Worm (Caenorhabditis elegans) whole organism, late embryonic: ENCODE data around the gene bicd-1.
A peak's percentile ranks its signal among the peaks of the same experiment; 100 is the strongest.

Source experiments
- K09A11.1 ChIP-seq: sonication (generic microtip); optimal IDR thresholded peaks from 2 replicates; lab custom pipeline; 2017; ENCODE audit warnings: antibody characterized with exemption, mild to moderate bottlenecking, missing genetic modification characterization, missing compliant biosample characterization; ENCODE audit not compliant: insufficient read depth
- T23F11.4 ChIP-seq: fragments of 200-800 bp; sonication (Bioruptor generic); optimal IDR thresholded peaks from 2 replicates; lab custom pipeline; 2018; ENCODE audit warnings: mild to moderate bottlenecking, missing genetic modification characterization, missing compliant biosample characterization
- ahr-1 ChIP-seq: sonication (generic microtip); optimal IDR thresholded peaks from 2 replicates; lab custom pipeline; 2016; ENCODE audit warnings: missing genetic modification characterization, missing compliant biosample characterization
- ama-1 ChIP-seq: fragments of 150-350 bp; optimal IDR thresholded peaks from 2 replicates; lab custom pipeline; 2014
- ceh-14 ChIP-seq: sonication (generic microtip); optimal IDR thresholded peaks from 2 replicates; lab custom pipeline; 2016; ENCODE audit warnings: missing genotype, missing genetic modification characterization, missing compliant biosample characterization
- ceh-18 ChIP-seq: sonication (generic microtip); optimal IDR thresholded peaks from 2 replicates; lab custom pipeline; 2016; ENCODE audit warnings: missing genetic modification characterization, missing compliant biosample characterization
- ceh-19 ChIP-seq: fragments of 200-800 bp; sonication (Bioruptor generic); optimal IDR thresholded peaks from 2 replicates; lab custom pipeline; 2018; ENCODE audit warnings: mild to moderate bottlenecking, missing genetic modification characterization, missing compliant biosample characterization
- ceh-2 ChIP-seq: sonication (generic microtip); optimal IDR thresholded peaks from 2 replicates; lab custom pipeline; 2016; ENCODE audit warnings: missing genotype, missing genetic modification characterization, missing compliant biosample characterization
- ceh-24 ChIP-seq: sonication (generic microtip); optimal IDR thresholded peaks from 2 replicates; lab custom pipeline; 2016; ENCODE audit warnings: mild to moderate bottlenecking, missing genetic modification characterization, missing compliant biosample characterization
- ceh-30 ChIP-seq: fragments of 150-350 bp; optimal IDR thresholded peaks from 2 replicates; lab custom pipeline; 2014; ENCODE audit warnings: missing biosample characterization, missing genetic modification characterization
- ceh-31 ChIP-seq: sonication (generic microtip); optimal IDR thresholded peaks from 2 replicates; lab custom pipeline; 2016; ENCODE audit warnings: missing genetic modification characterization, missing compliant biosample characterization
- ceh-34 ChIP-seq: sonication (generic microtip); optimal IDR thresholded peaks from 2 replicates; lab custom pipeline; 2016; ENCODE audit warnings: mild to moderate bottlenecking, missing genetic modification characterization, missing compliant biosample characterization
- ceh-45 ChIP-seq: fragments of 200-800 bp; sonication (Bioruptor generic); IDR thresholded peaks from 2 replicates; pipeline ENCODE4 v1.3.6; 2022; ENCODE audit warnings: missing genetic modification reagents, missing genetic modification characterization, missing compliant biosample characterization
- ceh-48 ChIP-seq: sonication (generic microtip); optimal IDR thresholded peaks from 2 replicates; lab custom pipeline; 2016; ENCODE audit warnings: missing genetic modification characterization, inconsistent platforms, missing compliant biosample characterization
- ceh-9 ChIP-seq: sonication (generic microtip); optimal IDR thresholded peaks from 2 replicates; lab custom pipeline; 2016; ENCODE audit warnings: mild to moderate bottlenecking, missing genetic modification characterization, inconsistent platforms, missing compliant biosample characterization
- che-1 ChIP-seq: sonication (generic microtip); optimal IDR thresholded peaks from 2 replicates; lab custom pipeline; 2016; ENCODE audit warnings: mild to moderate bottlenecking, missing genetic modification characterization, missing compliant biosample characterization
- dmd-4 ChIP-seq: sonication (generic microtip); optimal IDR thresholded peaks from 2 replicates; lab custom pipeline; 2016; ENCODE audit warnings: borderline replicate concordance, missing genetic modification characterization, missing compliant biosample characterization
- dve-1 ChIP-seq: sonication (generic microtip); optimal IDR thresholded peaks from 2 replicates; lab custom pipeline; 2017; ENCODE audit warnings: antibody characterized with exemption, mild to moderate bottlenecking, missing genetic modification characterization, missing compliant biosample characterization
- ets-4 ChIP-seq: sonication (generic microtip); optimal IDR thresholded peaks from 2 replicates; lab custom pipeline; 2016; ENCODE audit warnings: missing genetic modification characterization, missing compliant biosample characterization
- fax-1 ChIP-seq: sonication (generic microtip); optimal IDR thresholded peaks from 2 replicates; lab custom pipeline; 2016; ENCODE audit warnings: missing genotype, missing genetic modification characterization, missing compliant biosample characterization
- fkh-6 ChIP-seq: sonication (generic microtip); optimal IDR thresholded peaks from 2 replicates; lab custom pipeline; 2016; ENCODE audit warnings: missing genetic modification characterization, missing compliant biosample characterization
- hlh-13 ChIP-seq: fragments of 200-800 bp; sonication (Bioruptor generic); optimal IDR thresholded peaks from 2 replicates; lab custom pipeline; 2018; ENCODE audit warnings: mild to moderate bottlenecking, missing genetic modification characterization, missing compliant biosample characterization
- hlh-15 ChIP-seq: sonication (generic microtip); optimal IDR thresholded peaks from 2 replicates; lab custom pipeline; 2016; ENCODE audit warnings: missing genetic modification characterization, missing compliant biosample characterization
- hlh-30 ChIP-seq: sonication (generic microtip); optimal IDR thresholded peaks from 2 replicates; lab custom pipeline; 2017; ENCODE audit warnings: antibody characterized with exemption, missing genetic modification characterization, missing compliant biosample characterization; ENCODE audit not compliant: insufficient read depth
- madf-2 ChIP-seq: sonication (generic microtip); optimal IDR thresholded peaks from 2 replicates; lab custom pipeline; 2017; ENCODE audit warnings: missing genetic modification characterization, missing compliant biosample characterization
- nfya-1 ChIP-seq: sonication (generic microtip); optimal IDR thresholded peaks from 2 replicates; lab custom pipeline; 2017; ENCODE audit warnings: missing genetic modification characterization, mild to moderate bottlenecking, missing compliant biosample characterization, antibody characterized with exemption, moderate library complexity
- npax-4 ChIP-seq: sonication (generic microtip); optimal IDR thresholded peaks from 2 replicates; lab custom pipeline; 2016; ENCODE audit warnings: missing genetic modification characterization, missing compliant biosample characterization
- odd-2 ChIP-seq: sonication (generic microtip); optimal IDR thresholded peaks from 2 replicates; lab custom pipeline; 2017; ENCODE audit warnings: antibody characterized with exemption, mild to moderate bottlenecking, missing genetic modification characterization, missing compliant biosample characterization
- pag-3 ChIP-seq: sonication (generic microtip); optimal IDR thresholded peaks from 2 replicates; lab custom pipeline; 2016; ENCODE audit warnings: missing compliant biosample characterization, missing genetic modification characterization, borderline replicate concordance
- pat-9 ChIP-seq: fragments of 200-800 bp; sonication (Bioruptor generic); optimal IDR thresholded peaks from 2 replicates; lab custom pipeline; 2018; ENCODE audit warnings: mild to moderate bottlenecking, missing genetic modification characterization, moderate library complexity, missing compliant biosample characterization
- pax-1 ChIP-seq: fragments of 150-350 bp; optimal IDR thresholded peaks from 2 replicates; lab custom pipeline; 2014; ENCODE audit warnings: missing biosample characterization, missing genetic modification characterization
- rnt-1 ChIP-seq: sonication (generic microtip); optimal IDR thresholded peaks from 2 replicates; lab custom pipeline; 2016; ENCODE audit warnings: missing genetic modification characterization, missing compliant biosample characterization
- sdc-2 ChIP-seq: sonication (generic microtip); optimal IDR thresholded peaks from 2 replicates; lab custom pipeline; 2016; ENCODE audit warnings: missing genotype, missing genetic modification characterization, missing compliant biosample characterization
- sox-4 ChIP-seq: sonication (generic microtip); optimal IDR thresholded peaks from 2 replicates; lab custom pipeline; 2017; ENCODE audit warnings: mild to moderate bottlenecking, missing genetic modification characterization, inconsistent platforms, missing compliant biosample characterization
- tbx-2 ChIP-seq: sonication (generic microtip); optimal IDR thresholded peaks from 2 replicates; lab custom pipeline; 2016; ENCODE audit warnings: missing genetic modification characterization, missing compliant biosample characterization
- tbx-7 ChIP-seq: sonication (generic microtip); optimal IDR thresholded peaks from 2 replicates; lab custom pipeline; 2016; ENCODE audit warnings: missing genotype, missing genetic modification characterization, missing compliant biosample characterization
- ttx-3 ChIP-seq: sonication (generic microtip); optimal IDR thresholded peaks from 2 replicates; lab custom pipeline; 2016; ENCODE audit warnings: missing genetic modification reagents, missing genetic modification characterization, missing compliant biosample characterization
- unc-42 ChIP-seq: sonication (generic microtip); optimal IDR thresholded peaks from 2 replicates; lab custom pipeline; 2016; ENCODE audit warnings: missing genotype, missing genetic modification characterization, missing compliant biosample characterization
- unc-55 ChIP-seq: sonication (generic microtip); optimal IDR thresholded peaks from 2 replicates; lab custom pipeline; 2017; ENCODE audit warnings: missing biosample characterization, missing genetic modification reagents, missing genetic modification characterization
- zip-5 ChIP-seq: sonication (generic microtip); optimal IDR thresholded peaks from 2 replicates; lab custom pipeline; 2016; ENCODE audit warnings: missing genetic modification characterization, missing compliant biosample characterization
- ztf-16 ChIP-seq: sonication (generic microtip); optimal IDR thresholded peaks from 2 replicates; lab custom pipeline; 2017; ENCODE audit warnings: missing genetic modification characterization, missing compliant biosample characterization

Gene bicd-1

DNA sequence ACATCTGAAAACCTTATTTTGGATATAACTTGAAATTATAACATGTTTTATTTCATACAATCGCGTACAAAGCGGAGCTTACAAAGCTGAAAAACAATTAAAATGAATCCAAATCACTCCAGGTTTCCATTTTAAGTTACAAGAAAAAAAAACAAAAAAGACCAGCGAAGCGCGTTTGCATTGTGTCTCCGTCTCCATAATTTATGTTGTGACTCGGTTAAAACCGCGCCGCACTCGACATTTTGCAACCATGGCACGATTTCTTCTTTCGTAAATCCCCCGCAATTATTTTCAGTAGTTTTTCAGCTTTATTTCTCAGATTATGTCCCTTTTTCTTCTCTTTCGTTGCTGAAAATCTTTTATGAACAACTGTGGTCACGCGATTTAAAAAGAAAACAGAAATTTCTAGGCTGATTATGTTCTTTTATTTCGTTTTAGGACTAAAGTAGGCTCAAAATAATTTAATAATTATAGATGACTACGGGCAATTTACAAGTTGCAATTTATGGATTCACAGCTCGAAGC lies 13.3 kb upstream of the bicd-1 start, which contains the start of the genes F38A5.2 and dnj-11:
F38A5.2 (minus strand) TSS at position 4 of the 525 bp plus-strand sequence.
dnj-11 (plus strand) TSS at position 475 of the 525 bp plus-strand sequence.
- TF ChIP-seq unc-42 (tag; lab: Kevin White, UChicago) (peak; percentile 50), ceh-34 (peak; percentile 26), ceh-30 (tag; lab: Kevin White, UChicago) (no peak), ceh-31 (tag; lab: Kevin White, UChicago) (peak; percentile 72), ceh-18 (tag; lab: Kevin White, UChicago) (peak; percentile 39), nfya-1 (tag; lab: Kevin White, UChicago) (peak; percentile 48), ets-4 (tag; lab: Kevin White, UChicago) (no peak), T23F11.4 (no peak), unc-55 (GFP tag; lab: Kevin White, UChicago) (peak; percentile 27), pax-1 (peak; percentile 71), dmd-4 (tag; lab: Kevin White, UChicago) (no peak), npax-4 (tag; lab: Kevin White, UChicago) (no peak), dve-1 (tag; lab: Kevin White, UChicago) (peak; percentile 42), ztf-16 (tag; lab: Kevin White, UChicago) (no peak), tbx-7 (no peak), fkh-6 (tag; lab: Kevin White, UChicago) (no peak), tbx-2 (tag; lab: Kevin White, UChicago) (peak; percentile 33), sox-4 (tag; lab: Kevin White, UChicago) (no peak), rnt-1 (tag; lab: Kevin White, UChicago) (peak; percentile 55), K09A11.1 (no peak), hlh-30 (peak; percentile 14)

DNA sequence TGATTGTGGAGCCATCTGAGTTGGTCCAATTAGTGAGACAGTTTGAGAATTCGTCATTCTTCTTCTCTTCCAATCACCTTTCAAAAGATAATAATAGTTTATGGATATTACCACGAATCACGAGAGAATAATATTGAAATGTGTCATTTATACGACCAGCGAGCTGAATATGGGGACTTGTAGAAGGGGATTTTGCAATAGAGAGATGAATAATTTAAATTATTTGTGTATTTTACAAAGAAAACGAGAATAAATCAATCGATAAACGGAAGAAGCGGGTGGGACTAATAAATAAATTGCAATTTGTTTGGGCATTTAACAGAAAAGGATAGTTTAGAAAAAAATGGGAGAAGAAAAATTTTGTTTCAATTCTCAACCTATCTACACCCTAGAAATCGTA lies 10.5 kb upstream of the bicd-1 start, which contains the start of gene odr-8:
odr-8 (minus strand) TSS at position 101 of the 400 bp plus-strand sequence.
- TF ChIP-seq unc-55 (GFP tag; lab: Kevin White, UChicago) = no peak
- no peak for TF ChIP-seq madf-2 (tag; lab: Kevin White, UChicago)
- TF ChIP-seq che-1 (tag; lab: Kevin White, UChicago) = no peak
- TF ChIP-seq ahr-1 = no peak
- TF ChIP-seq hlh-13 (GFP tag; lab: Kevin White, UChicago) = no peak
- no peak for TF ChIP-seq ceh-14 (tag; lab: Kevin White, UChicago)
- TF ChIP-seq sdc-2 = no peak
- TF ChIP-seq pat-9 (tag; lab: Kevin White, UChicago) = no peak
- no peak for TF ChIP-seq fax-1
- TF ChIP-seq ceh-34 = no peak
- TF ChIP-seq ceh-18 (tag; lab: Kevin White, UChicago) = no peak
- TF ChIP-seq zip-5 (tag; lab: Kevin White, UChicago) = no peak

DNA sequence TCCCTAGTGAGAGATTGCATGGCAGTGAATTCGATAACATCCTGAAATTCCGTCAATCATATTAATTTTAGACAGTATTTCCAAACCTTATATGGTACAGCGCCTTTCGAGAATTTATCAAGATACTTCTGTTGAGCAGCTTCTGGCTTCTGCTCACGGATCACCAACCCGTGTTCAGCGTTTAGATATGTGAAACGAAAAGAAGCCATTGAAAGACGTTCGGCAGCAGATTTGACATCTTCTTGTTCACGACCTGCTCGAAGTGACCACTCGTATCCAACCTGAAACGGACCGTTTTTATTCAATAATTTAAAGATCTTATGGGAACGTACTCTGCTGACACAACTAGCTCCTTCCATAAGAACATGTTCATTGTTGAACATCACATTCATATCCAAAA lies 9.5 kb upstream of the bicd-1 start:
- TF ChIP-seq sdc-2 = no peak
- no peak for TF ChIP-seq T23F11.4
- TF ChIP-seq unc-42 (tag; lab: Kevin White, UChicago) = no peak
- no peak for TF ChIP-seq ceh-2 (tag; lab: Kevin White, UChicago)
- TF ChIP-seq ceh-45 = no peak
- no peak for TF ChIP-seq hlh-15 (tag; lab: Kevin White, UChicago)
- no peak for TF ChIP-seq dve-1 (tag; lab: Kevin White, UChicago)

ce11 chrIV:6577914-6578313 lies 5.8 kb upstream of the bicd-1 start, which contains the start of gene C43G2.3:
Gene C43G2.3 (plus strand): TSS chrIV:6578214.
- TF ChIP-seq tbx-7 = no peak
- TF ChIP-seq ceh-45 = no peak
- TF ChIP-seq ceh-9 (tag; lab: Kevin White, UChicago) = no peak
- no peak for TF ChIP-seq ttx-3 (tag; lab: Kevin White, UChicago)
- TF ChIP-seq ama-1 (lab: Kevin White, UChicago) = no peak
- no peak for TF ChIP-seq fkh-6 (tag; lab: Kevin White, UChicago)
- TF ChIP-seq odd-2 (tag; lab: Kevin White, UChicago) = no peak
- TF ChIP-seq unc-55 (GFP tag; lab: Kevin White, UChicago) = no peak
- no peak for TF ChIP-seq fax-1
- TF ChIP-seq K09A11.1 = no peak
- TF ChIP-seq ets-4 (tag; lab: Kevin White, UChicago) = no peak
- no peak for TF ChIP-seq sdc-2
- no peak for TF ChIP-seq pat-9 (tag; lab: Kevin White, UChicago)
- TF ChIP-seq ceh-48 (tag; lab: Kevin White, UChicago) = no peak
- TF ChIP-seq pag-3 (tag; lab: Kevin White, UChicago) = no peak
- no peak for TF ChIP-seq ceh-24 (tag; lab: Kevin White, UChicago)
- no peak for TF ChIP-seq ceh-19 (GFP tag; lab: Kevin White, UChicago)
